Worm (Caenorhabditis elegans): Measurements from ENCODE around the gene tasp-1.

tasp-1 gene

DNA sequence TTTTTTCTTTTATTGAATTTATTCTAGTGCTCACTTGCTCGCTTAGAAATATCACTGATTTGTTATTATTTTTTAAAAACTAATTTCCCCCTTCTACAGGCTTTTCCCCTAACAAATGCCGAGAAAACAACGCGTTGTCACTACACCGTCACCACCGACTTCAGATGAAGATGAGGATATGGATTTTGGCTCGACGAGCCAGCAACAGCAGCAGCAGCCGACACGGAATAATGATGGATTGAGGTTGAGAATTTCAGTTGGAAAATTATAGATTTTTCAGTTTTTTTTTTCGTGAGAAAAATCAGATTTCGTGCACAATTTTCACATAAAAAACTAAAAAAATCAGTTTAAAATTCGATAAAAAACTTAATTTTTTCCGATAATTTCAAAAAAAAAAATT, 3.9 kb downstream of the tasp-1 start, which contains the start of gene dpy-28:
Gene dpy-28, plus strand, starts transcription at position 100 of the 400 bp plus-strand sequence.
- TF ChIP-seq sptf-1 (tag; optimal IDR thresholded peaks at IDR 0.05) (no peak), dsc-1 (tag; optimal IDR thresholded peaks at IDR 0.05) (no peak), rnt-1 (tag; optimal IDR thresholded peaks at IDR 0.05) (no peak), elt-2 (tag; optimal IDR thresholded peaks at IDR 0.05) (no peak), efl-1 (optimal IDR thresholded peaks at IDR 0.05) (no peak), efl-1 (GFP tag; optimal IDR thresholded peaks at IDR 0.05 in 1 of 2) (peak in 1 of 2 experiments; percentile 82), ztf-11 (tag; optimal IDR thresholded peaks at IDR 0.05) (no peak), ama-1 (optimal IDR thresholded peaks at IDR 0.05) (peak; percentile 31), egl-27 (tag; optimal IDR thresholded peaks at IDR 0.05) (no peak), nhr-47 (tag; optimal IDR thresholded peaks at IDR 0.05) (peak; percentile 27), isw-1 (GFP tag; IDR thresholded peaks at IDR 0.05) (no peak)

ce11 chrIII:10769693-10770092, 10.6 kb downstream of the tasp-1 start:
- TF ChIP-seq efl-1 (optimal IDR thresholded peaks at IDR 0.05), result no peak
- peak in 1 of 2 experiments; percentile 73 for TF ChIP-seq efl-1 (GFP tag; optimal IDR thresholded peaks at IDR 0.05 in 1 of 2)
- no peak for TF ChIP-seq nhr-76 (tag; optimal IDR thresholded peaks at IDR 0.05)
- TF ChIP-seq aha-1 (tag; optimal IDR thresholded peaks at IDR 0.05), result no peak
- no peak for TF ChIP-seq ets-5 (GFP tag; IDR thresholded peaks at IDR 0.05)

DNA sequence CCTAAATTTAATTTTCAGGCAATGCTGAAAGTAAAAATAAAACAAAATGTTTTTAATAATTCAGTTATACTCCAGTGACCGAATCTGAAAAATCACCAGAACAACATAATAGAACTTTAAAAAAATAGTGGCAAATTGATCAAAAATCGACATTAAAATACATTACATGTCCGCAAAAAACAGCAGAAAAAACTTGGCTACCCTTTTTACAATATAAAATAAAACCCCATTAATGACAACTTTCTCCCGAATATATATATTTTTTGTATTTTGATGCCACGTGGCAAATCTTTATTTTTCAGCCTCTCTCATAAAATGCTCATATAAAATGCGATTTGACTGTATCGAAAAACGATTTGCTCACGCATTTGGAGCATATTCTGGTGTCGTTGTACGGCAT, 22.4 kb downstream of the tasp-1 start, which contains the start of gene ptr-19:
Gene ptr-19, plus strand, starts transcription at position 301 of the 400 bp plus-strand sequence.
- no peak for TF ChIP-seq efl-1 (optimal IDR thresholded peaks at IDR 0.05)
- peak in 1 of 2 experiments; percentile 69 for TF ChIP-seq efl-1 (GFP tag; optimal IDR thresholded peaks at IDR 0.05 in 1 of 2)
- no peak for TF ChIP-seq ceh-88 (GFP tag; IDR thresholded peaks at IDR 0.05)
- TF ChIP-seq aly-2 (tag; optimal IDR thresholded peaks at IDR 0.05), result no peak
- no peak for TF ChIP-seq zip-4 (GFP tag; optimal IDR thresholded peaks at IDR 0.05)
- TF ChIP-seq nhr-85 (tag), result peak; percentile 47

DNA sequence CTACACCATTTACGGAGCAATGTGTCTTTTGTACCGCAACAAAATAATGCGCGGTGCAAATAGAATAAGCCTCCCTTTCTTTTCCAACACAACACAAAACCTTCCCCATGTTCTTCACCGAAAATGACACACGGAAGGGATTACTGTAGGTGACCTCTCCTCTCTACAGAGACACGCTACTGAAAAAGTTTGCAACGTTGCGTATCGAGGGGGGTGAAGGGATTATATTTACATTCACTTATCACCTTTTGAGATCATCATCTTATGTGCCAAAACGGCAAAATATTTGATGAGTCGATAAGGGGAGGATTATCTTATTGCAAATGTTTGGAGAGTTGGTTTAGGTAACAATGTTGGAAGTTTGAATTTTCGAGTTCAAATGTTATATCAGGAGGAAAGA, 23.9 kb downstream of the tasp-1 start:
- TF ChIP-seq lin-35 (GFP tag; optimal IDR thresholded peaks at IDR 0.05), result no peak
- no peak for TF ChIP-seq ets-5 (GFP tag; IDR thresholded peaks at IDR 0.05)
- no peak for TF ChIP-seq C04F5.9 (tag; optimal IDR thresholded peaks at IDR 0.05)
- TF ChIP-seq lin-39 (tag; optimal IDR thresholded peaks at IDR 0.05), result no peak
- TF ChIP-seq nhr-47 (tag; optimal IDR thresholded peaks at IDR 0.05), result no peak
- TF ChIP-seq nhr-84 (tag; optimal IDR thresholded peaks at IDR 0.05), result no peak
- TF ChIP-seq sup-37 (GFP tag; optimal IDR thresholded peaks at IDR 0.05), result no peak
- no peak for TF ChIP-seq mdl-1 (tag; optimal IDR thresholded peaks at IDR 0.05)
- no peak for TF ChIP-seq C16A3.4 (tag; optimal IDR thresholded peaks at IDR 0.05)
- no peak for TF ChIP-seq mep-1 (tag; optimal IDR thresholded peaks at IDR 0.05)
- TF ChIP-seq blmp-1 (tag; optimal IDR thresholded peaks at IDR 0.05), result no peak
- TF ChIP-seq nhr-77 (tag; optimal IDR thresholded peaks at IDR 0.05), result no peak
- no peak for TF ChIP-seq nhr-20 (tag; optimal IDR thresholded peaks at IDR 0.05)
- no peak for TF ChIP-seq ama-1 (optimal IDR thresholded peaks at IDR 0.05)
- TF ChIP-seq ceh-88 (GFP tag; IDR thresholded peaks at IDR 0.05), result no peak

DNA sequence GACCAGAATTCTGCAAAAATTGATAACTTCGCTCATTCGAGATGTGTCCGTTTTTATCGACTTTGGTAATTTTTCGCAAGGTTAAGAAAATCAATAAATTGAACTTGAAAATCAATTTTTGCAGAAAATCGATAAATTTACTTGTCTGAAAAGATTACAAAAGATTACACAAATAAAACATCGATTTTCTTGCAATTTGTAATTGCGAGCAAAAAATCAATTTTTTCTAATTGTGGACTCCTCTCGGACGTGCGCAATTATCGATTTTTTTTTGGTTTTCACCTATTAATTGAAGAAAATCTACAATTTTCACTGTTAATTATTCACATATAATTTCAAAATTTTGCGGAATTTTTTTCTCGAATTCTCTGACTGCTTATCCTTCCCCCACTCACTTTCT, 32.1 kb downstream of the tasp-1 start:
- TF ChIP-seq mdl-1 (tag; optimal IDR thresholded peaks at IDR 0.05) (no peak), ces-1 (GFP tag; optimal IDR thresholded peaks at IDR 0.05) (no peak), ama-1 (optimal IDR thresholded peaks at IDR 0.05) (no peak), xbp-1 (tag; optimal IDR thresholded peaks at IDR 0.05) (no peak), blmp-1 (tag; optimal IDR thresholded peaks at IDR 0.05) (no peak), elt-2 (tag; optimal IDR thresholded peaks at IDR 0.05) (no peak), rnt-1 (tag; optimal IDR thresholded peaks at IDR 0.05) (no peak), snpc-4 (tag; optimal IDR thresholded peaks at IDR 0.05) (no peak), nhr-19 (GFP tag; conservative IDR thresholded peaks at IDR 0.05) (no peak), nhr-77 (tag; optimal IDR thresholded peaks at IDR 0.05) (no peak), lin-39 (tag; optimal IDR thresholded peaks at IDR 0.05) (no peak), dsc-1 (tag; optimal IDR thresholded peaks at IDR 0.05) (no peak), nhr-84 (tag; optimal IDR thresholded peaks at IDR 0.05) (no peak)

DNA sequence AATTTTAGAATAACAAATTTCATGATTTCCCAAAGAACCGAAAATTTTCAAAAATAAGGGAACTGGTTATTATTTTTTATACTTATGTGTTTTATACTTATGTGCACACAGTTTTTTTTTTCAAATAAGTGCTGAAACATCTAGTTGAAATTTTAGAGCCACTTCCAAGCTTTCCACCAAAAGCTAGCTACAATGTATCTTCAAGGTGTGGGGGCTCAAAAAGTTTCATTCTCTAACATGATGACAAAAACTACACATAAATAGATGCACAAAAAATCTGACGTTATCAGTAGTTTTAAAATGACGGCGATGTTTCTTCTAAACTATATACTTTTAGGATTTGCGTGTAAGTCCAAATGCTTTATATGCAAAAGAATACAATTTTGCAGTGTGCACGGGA, 34.9 kb downstream of the tasp-1 start, which contains the start of gene clec-163:
Gene clec-163, plus strand, starts transcription at position 301 of the 400 bp plus-strand sequence.
- TF ChIP-seq egl-27 (tag; optimal IDR thresholded peaks at IDR 0.05) (no peak), ceh-88 (GFP tag; IDR thresholded peaks at IDR 0.05) (no peak), rnt-1 (tag; optimal IDR thresholded peaks at IDR 0.05) (no peak), fos-1 (tag; optimal IDR thresholded peaks at IDR 0.05) (no peak), elt-3 (tag; optimal IDR thresholded peaks at IDR 0.05) (no peak), fkh-4 (tag; optimal IDR thresholded peaks at IDR 0.05; ENCODE audit: borderline replicate concordance) (no peak), C04F5.9 (tag; optimal IDR thresholded peaks at IDR 0.05) (no peak), hlh-17 (GFP tag; optimal IDR thresholded peaks at IDR 0.05; ENCODE audit: borderline replicate concordance) (no peak), mep-1 (tag; optimal IDR thresholded peaks at IDR 0.05) (no peak), sup-37 (GFP tag; optimal IDR thresholded peaks at IDR 0.05) (no peak), nhr-71 (tag; optimal IDR thresholded peaks at IDR 0.05) (no peak), lin-15B (tag; optimal IDR thresholded peaks at IDR 0.05) (no peak), tbx-2 (tag; optimal IDR thresholded peaks at IDR 0.05) (no peak)
